Worm (Caenorhabditis elegans) whole organism, midembryonic: ENCODE results near the gene clec-219.
A peak's percentile ranks its signal among the peaks of the same experiment; 100 is the strongest.

Experiments
- T22C8.4 ChIP-seq: fragments of 200-800 bp; sonication (Bioruptor generic); IDR thresholded peaks from 2 replicates; pipeline ENCODE4 v1.3.6; 2022; ENCODE audit warnings: missing genetic modification characterization, missing compliant biosample characterization
- cog-1 ChIP-seq: sonication (generic microtip); optimal IDR thresholded peaks from 2 replicates; lab custom pipeline; 2016; ENCODE audit warnings: missing genetic modification characterization, missing compliant biosample characterization
- flt-1 ChIP-seq: fragments of 200-800 bp; sonication (Bioruptor generic); IDR thresholded peaks from 2 replicates; pipeline ENCODE4 v1.3.6; 2022; ENCODE audit warnings: missing genetic modification characterization, missing compliant biosample characterization
- klf-2 ChIP-seq: fragments of 200-800 bp; sonication (Bioruptor generic); conservative IDR thresholded peaks from 2 replicates; pipeline ENCODE4 v1.3.6; 2022; ENCODE audit warnings: missing genetic modification reagents, missing genetic modification characterization, missing compliant biosample characterization
- med-1 ChIP-seq: sonication (generic microtip); optimal IDR thresholded peaks from 2 replicates; lab custom pipeline; 2017; ENCODE audit warnings: missing genetic modification characterization, mild to moderate bottlenecking, missing compliant biosample characterization, antibody characterized with exemption, missing genetic modification reagents; ENCODE audit not compliant: insufficient read depth
- ref-1 ChIP-seq: fragments of 200-800 bp; sonication (Bioruptor generic); conservative IDR thresholded peaks from 2 replicates; pipeline ENCODE4 v1.3.6; 2022; ENCODE audit warnings: missing genetic modification reagents, missing genetic modification characterization, missing compliant biosample characterization
- tab-1 ChIP-seq: fragments of 200-800 bp; sonication (Bioruptor generic); IDR thresholded peaks from 2 replicates; pipeline ENCODE4 v1.3.6; 2022; ENCODE audit warnings: missing genetic modification characterization, missing compliant biosample characterization
- ztf-23 ChIP-seq: fragments of 200-800 bp; sonication (Bioruptor generic); IDR thresholded peaks from 2 replicates; pipeline ENCODE4 v1.3.6; 2022; ENCODE audit warnings: missing genetic modification reagents, missing genetic modification characterization, missing compliant biosample characterization
- ztf-29 ChIP-seq: fragments of 200-800 bp; sonication (Bioruptor generic); IDR thresholded peaks from 2 replicates; pipeline ENCODE4 v1.3.6; 2022; ENCODE audit warnings: missing genetic modification reagents, missing genetic modification characterization, missing compliant biosample characterization

clec-219 gene

DNA sequence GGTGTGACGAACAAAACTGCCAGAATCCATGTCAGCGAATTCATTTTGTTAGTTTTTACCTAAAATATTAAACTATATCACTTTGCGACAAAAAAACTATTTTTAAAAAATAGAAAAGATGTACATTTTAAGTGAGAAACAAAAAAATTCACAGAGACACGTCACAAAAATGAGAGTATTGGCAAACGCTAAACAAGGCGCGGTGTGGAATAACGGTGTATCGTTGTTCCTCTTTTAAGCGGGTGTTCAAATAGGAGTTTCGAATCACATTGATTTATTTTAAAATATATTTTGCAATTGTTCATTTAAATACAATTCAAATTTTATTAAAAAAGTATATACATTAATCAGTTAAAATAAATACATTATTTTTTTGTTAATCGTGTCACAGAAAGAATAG lies 15.7 kb upstream of the clec-219 start, which contains the start of gene sel-9:
Gene sel-9, minus strand, starts transcription at position 59 of the 400 bp plus-strand sequence.
- 0 out of 2 replicates have a peak, but pooled peaks have one; percentile 7 for TF ChIP-seq ztf-23 (GFP tag; lab: Robert Waterston, UW)
- TF ChIP-seq med-1 (GFP tag; lab: Kevin White, UChicago) = no peak

DNA sequence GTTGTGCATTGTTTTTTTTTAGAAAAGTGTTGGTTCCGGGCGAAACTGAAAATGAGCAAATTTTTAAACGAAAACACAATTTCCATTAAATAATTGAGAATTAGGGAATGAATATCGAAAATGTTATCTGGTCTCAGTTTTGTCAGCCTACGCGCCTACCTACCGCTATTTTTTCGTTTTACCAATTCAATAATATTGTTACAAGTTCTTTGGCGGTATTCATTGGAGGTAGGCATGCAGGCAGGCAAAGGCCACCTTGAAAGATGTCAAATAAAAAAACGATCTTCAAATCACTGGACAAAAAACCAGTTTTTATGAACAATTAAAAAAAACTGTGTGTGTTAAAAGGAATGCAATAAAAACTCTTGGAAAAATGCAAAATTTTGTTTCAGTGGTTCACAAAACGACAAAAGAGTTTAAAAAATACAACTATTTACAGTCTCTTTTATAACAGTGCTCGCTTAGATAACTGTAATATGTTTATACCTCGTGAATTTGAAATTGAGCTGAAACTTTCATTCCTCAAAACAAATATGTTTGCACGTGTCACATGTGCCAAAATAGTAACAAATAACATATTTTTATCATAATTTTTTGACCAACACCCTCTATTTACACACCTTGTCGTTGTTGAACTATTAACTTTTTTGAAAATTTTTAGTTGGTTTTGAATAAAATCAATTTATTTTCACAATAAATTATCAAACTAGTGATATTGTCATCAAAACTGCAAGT lies 13.6 kb upstream of the clec-219 start, which contains the start of gene W02D7.11:
Gene W02D7.11, minus strand, starts transcription at position 51 of the 735 bp plus-strand sequence.
- TF ChIP-seq tab-1 (GFP tag; lab: Robert Waterston, UW) (no peak), med-1 (GFP tag; lab: Kevin White, UChicago) (no peak), T22C8.4 (GFP tag; lab: Robert Waterston, UW) (no peak), cog-1 (tag; lab: Kevin White, UChicago) (no peak), flt-1 (GFP tag; lab: Robert Waterston, UW) (no peak), ref-1 (GFP tag; lab: Robert Waterston, UW) (no peak), klf-2 (GFP tag; lab: Robert Waterston, UW) (no peak), ztf-29 (GFP tag; lab: Robert Waterston, UW) (no peak), ztf-23 (GFP tag; lab: Robert Waterston, UW) (no peak)

- TF ChIP-seq tab-1 (GFP tag; lab: Robert Waterston, UW) (no peak), ztf-23 (GFP tag; lab: Robert Waterston, UW) (no peak), T22C8.4 (GFP tag; lab: Robert Waterston, UW) (no peak), flt-1 (GFP tag; lab: Robert Waterston, UW) (no peak)
These were observed 12.3 kb upstream of the clec-219 start for ce11 chrV:8305940-8306339.

DNA sequence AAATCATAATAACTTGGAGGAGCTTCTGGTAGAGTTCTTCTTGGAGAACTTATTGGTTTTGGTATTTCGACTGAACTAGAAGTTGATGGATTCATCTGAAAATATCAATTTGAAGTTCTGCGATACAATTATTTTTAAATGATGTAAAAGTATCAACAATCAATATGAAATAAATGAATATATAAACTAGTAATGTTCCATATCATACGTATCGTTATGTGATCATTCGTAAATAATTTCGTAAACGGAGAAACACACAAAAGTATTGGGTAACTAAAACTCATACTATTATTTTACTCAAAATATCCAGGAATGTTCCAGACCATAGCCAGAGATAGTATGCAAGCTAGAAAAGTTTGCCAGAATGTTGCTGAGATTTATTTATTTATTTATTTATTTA lies 11.9 kb upstream of the clec-219 start, which contains the start of gene W02D7.8:
Gene W02D7.8, minus strand, starts transcription at position 101 of the 400 bp plus-strand sequence.
- TF ChIP-seq klf-2 (GFP tag; lab: Robert Waterston, UW) (no peak), tab-1 (GFP tag; lab: Robert Waterston, UW) (no peak), ztf-23 (GFP tag; lab: Robert Waterston, UW) (no peak), cog-1 (tag; lab: Kevin White, UChicago) (no peak), ztf-29 (GFP tag; lab: Robert Waterston, UW) (no peak)

DNA sequence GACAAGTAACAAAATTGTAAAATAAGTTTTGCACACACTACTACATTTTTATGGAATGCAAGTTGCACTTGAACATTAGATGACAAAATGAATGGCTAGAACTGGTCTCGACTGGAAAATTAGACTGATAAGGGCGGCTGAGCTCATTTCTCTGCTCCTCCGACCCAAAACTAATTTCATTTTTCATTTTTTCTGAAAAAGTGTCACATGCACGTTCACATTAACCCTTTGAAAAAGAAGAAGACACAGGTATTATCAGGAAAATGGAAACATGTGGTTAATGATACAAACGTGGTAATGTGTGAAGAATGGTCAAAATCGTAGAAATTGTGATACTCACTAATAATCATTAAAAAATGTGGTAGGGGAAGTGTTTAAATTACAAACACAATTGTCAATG lies 11.2 kb upstream of the clec-219 start:
- no peak for TF ChIP-seq ztf-29 (GFP tag; lab: Robert Waterston, UW)
- no peak for TF ChIP-seq ztf-23 (GFP tag; lab: Robert Waterston, UW)
- TF ChIP-seq med-1 (GFP tag; lab: Kevin White, UChicago) = no peak
- no peak for TF ChIP-seq T22C8.4 (GFP tag; lab: Robert Waterston, UW)
- no peak for TF ChIP-seq klf-2 (GFP tag; lab: Robert Waterston, UW)
- TF ChIP-seq tab-1 (GFP tag; lab: Robert Waterston, UW) = no peak
- no peak for TF ChIP-seq flt-1 (GFP tag; lab: Robert Waterston, UW)
- no peak for TF ChIP-seq ref-1 (GFP tag; lab: Robert Waterston, UW)
- TF ChIP-seq cog-1 (tag; lab: Kevin White, UChicago) = no peak

DNA sequence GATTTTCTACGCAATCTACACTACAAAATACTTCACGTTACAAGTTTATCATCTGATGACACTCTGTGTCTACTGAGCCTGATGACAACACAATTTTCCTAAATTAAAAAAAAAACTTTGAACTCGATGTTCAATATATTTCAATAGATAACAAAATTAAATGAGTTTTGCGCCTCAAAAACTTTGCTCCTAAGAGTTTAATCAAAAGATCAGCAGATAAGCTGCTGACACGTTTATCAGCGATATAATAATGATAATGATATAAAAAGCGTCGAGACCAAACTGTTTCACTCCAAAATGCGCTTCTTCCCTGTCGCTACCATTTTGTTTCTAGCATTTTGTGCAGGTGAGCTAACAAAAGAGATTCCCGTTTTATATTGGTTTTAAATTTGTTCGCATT lies 10.6 kb upstream of the clec-219 start, which contains the start of gene clec-218:
Gene clec-218, plus strand, starts transcription at position 262 of the 400 bp plus-strand sequence.
- TF ChIP-seq ztf-29 (GFP tag; lab: Robert Waterston, UW) (no peak), T22C8.4 (GFP tag; lab: Robert Waterston, UW) (no peak), klf-2 (GFP tag; lab: Robert Waterston, UW) (no peak), cog-1 (tag; lab: Kevin White, UChicago) (no peak), med-1 (GFP tag; lab: Kevin White, UChicago) (no peak), ztf-23 (GFP tag; lab: Robert Waterston, UW) (no peak), tab-1 (GFP tag; lab: Robert Waterston, UW) (no peak), ref-1 (GFP tag; lab: Robert Waterston, UW) (no peak), flt-1 (GFP tag; lab: Robert Waterston, UW) (no peak)

DNA sequence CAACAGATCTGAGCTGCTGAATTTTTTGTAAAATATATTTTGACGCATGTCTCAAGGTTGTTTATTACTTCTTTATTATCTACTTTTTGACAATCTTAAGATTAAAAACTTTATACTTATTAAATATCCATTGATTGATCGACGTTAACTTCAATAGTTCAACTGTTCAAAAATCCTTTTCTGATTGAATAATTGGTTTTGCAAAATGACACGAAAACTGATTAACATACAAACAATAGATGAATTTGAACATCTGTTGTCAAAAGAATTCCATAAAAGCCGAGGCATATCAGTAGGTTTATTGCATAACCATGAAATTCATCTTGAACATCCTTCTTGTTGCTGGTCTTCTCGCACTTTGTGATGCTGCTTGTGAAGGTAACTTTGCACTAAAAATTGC lies 7.0 kb upstream of the clec-219 start, which contains the start of gene W02D7.12:
Gene W02D7.12, plus strand, starts transcription at position 301 of the 400 bp plus-strand sequence.
- TF ChIP-seq ref-1 (GFP tag; lab: Robert Waterston, UW) = no peak
- TF ChIP-seq med-1 (GFP tag; lab: Kevin White, UChicago) = no peak
- no peak for TF ChIP-seq ztf-23 (GFP tag; lab: Robert Waterston, UW)
- TF ChIP-seq cog-1 (tag; lab: Kevin White, UChicago) = no peak
- TF ChIP-seq flt-1 (GFP tag; lab: Robert Waterston, UW) = no peak
- TF ChIP-seq ztf-29 (GFP tag; lab: Robert Waterston, UW) = no peak
- TF ChIP-seq klf-2 (GFP tag; lab: Robert Waterston, UW) = no peak
- TF ChIP-seq tab-1 (GFP tag; lab: Robert Waterston, UW) = no peak
- TF ChIP-seq T22C8.4 (GFP tag; lab: Robert Waterston, UW) = no peak

- TF ChIP-seq klf-2 (GFP tag; lab: Robert Waterston, UW) (peak; percentile 75), ztf-23 (GFP tag; lab: Robert Waterston, UW) (peak; percentile 24; the same call in 1 of the 2 replicates), flt-1 (GFP tag; lab: Robert Waterston, UW) (peak; percentile 56), tab-1 (GFP tag; lab: Robert Waterston, UW) (peak; percentile 44; the same call in 1 of the 2 replicates)
These were observed 3.5 kb upstream of the clec-219 start for ce11 chrV:8314782-8315181.

ce11 chrV:8323545-8323944 lies 5.3 kb downstream of the clec-219 start:
- no peak for TF ChIP-seq flt-1 (GFP tag; lab: Robert Waterston, UW)
- no peak for TF ChIP-seq ref-1 (GFP tag; lab: Robert Waterston, UW)
- no peak for TF ChIP-seq T22C8.4 (GFP tag; lab: Robert Waterston, UW)
